Fruit fly (Drosophila melanogaster) whole organism, embryonic: ENCODE data around the gene CG10301.

Experiments
- Bgb ChIP-seq: fragments of 200-800 bp; sonication (Bioruptor generic); IDR thresholded peaks from 2 replicates; pipeline ENCODE4 v1.3.6; 2022; ENCODE audit warnings: missing biosample characterization, missing genetic modification characterization; ENCODE audit not compliant: partially characterized antibody
- CG10366 ChIP-seq: fragments of 200-800 bp; sonication (Bioruptor generic); IDR thresholded peaks from 2 replicates; pipeline ENCODE4 v1.3.6; 2022; ENCODE audit warnings: missing biosample characterization, missing genetic modification characterization
- CG11456 ChIP-seq: fragments of 200-800 bp; sonication (Bioruptor generic); IDR thresholded peaks from 3 replicates; pipeline ENCODE4 v1.3.6; 2022; ENCODE audit warnings: missing biosample characterization, missing genetic modification characterization
- CG11504 ChIP-seq: fragments of 200-800 bp; sonication (Bioruptor generic); optimal IDR thresholded peaks from 3 replicates; lab custom pipeline; 2019; ENCODE audit warnings: missing biosample characterization, mild to moderate bottlenecking, missing genetic modification characterization, moderate library complexity
- CG11696 ChIP-seq: fragments of 200-800 bp; sonication (Bioruptor generic); IDR thresholded peaks from 2 replicates; pipeline ENCODE4 v1.3.6; 2022; ENCODE audit warnings: missing biosample characterization, missing genetic modification characterization
- CG12104 ChIP-seq: fragments of 200-800 bp; sonication (Bioruptor generic); optimal IDR thresholded peaks from 3 replicates; lab custom pipeline; 2016; ENCODE audit warnings: missing biosample characterization, missing genetic modification characterization
- CG12299 ChIP-seq: fragments of 200-800 bp; sonication (Bioruptor generic); optimal IDR thresholded peaks from 2 replicates; lab custom pipeline; 2018; ENCODE audit warnings: missing biosample characterization, mild to moderate bottlenecking, missing genetic modification characterization
- CG12744 ChIP-seq: fragments of 200-800 bp; sonication (Bioruptor generic); optimal IDR thresholded peaks from 2 replicates; lab custom pipeline; 2016; ENCODE audit warnings: missing biosample characterization, missing genetic modification characterization
- CG17186 ChIP-seq: fragments of 200-800 bp; sonication (Bioruptor generic); optimal IDR thresholded peaks from 3 replicates; lab custom pipeline; 2017; ENCODE audit warnings: missing biosample characterization, missing genetic modification reagents, missing genetic modification characterization
- CG2116 ChIP-seq: fragments of 200-800 bp; sonication (Bioruptor generic); optimal IDR thresholded peaks from 3 replicates; lab custom pipeline; 2018; ENCODE audit warnings: missing biosample characterization, mild to moderate bottlenecking, missing genetic modification characterization
- CG2202 ChIP-seq: fragments of 200-800 bp; sonication (Bioruptor generic); optimal IDR thresholded peaks from 2 replicates; lab custom pipeline; 2018; ENCODE audit warnings: missing biosample characterization, mild to moderate bottlenecking, missing genetic modification characterization
- CG2712 ChIP-seq: fragments of 200-800 bp; optimal IDR thresholded peaks from 3 replicates; lab custom pipeline; 2019; ENCODE audit warnings: missing biosample characterization, mild to moderate bottlenecking, missing genetic modification characterization, moderate library complexity
- CG34422 ChIP-seq: fragments of 200-800 bp; sonication (Bioruptor generic); IDR thresholded peaks from 3 replicates; pipeline ENCODE4 v1.3.6; 2022; ENCODE audit warnings: missing biosample characterization, missing genetic modification characterization
- CG3995 ChIP-seq: fragments of 200-800 bp; sonication (Bioruptor generic); optimal IDR thresholded peaks from 3 replicates; lab custom pipeline; 2016; ENCODE audit warnings: missing biosample characterization, missing genetic modification characterization
- CG43689 ChIP-seq: fragments of 200-800 bp; sonication (Bioruptor generic); IDR thresholded peaks from 2 replicates; pipeline ENCODE4 v1.3.6; 2022; ENCODE audit warnings: missing biosample characterization, missing genetic modification characterization
- CG7357 ChIP-seq: fragments of 200-800 bp; sonication (Bioruptor generic); IDR thresholded peaks from 3 replicates; pipeline ENCODE4 v1.3.6; 2022; ENCODE audit warnings: missing biosample characterization, missing genetic modification characterization
- CG8924 ChIP-seq: fragments of 200-800 bp; optimal IDR thresholded peaks from 3 replicates; lab custom pipeline; 2019; ENCODE audit warnings: missing biosample characterization, mild to moderate bottlenecking, missing genetic modification characterization, moderate library complexity
- CG9797 ChIP-seq: fragments of 200-800 bp; sonication (Bioruptor generic); optimal IDR thresholded peaks from 3 replicates; lab custom pipeline; 2018; ENCODE audit warnings: missing biosample characterization, mild to moderate bottlenecking, missing genetic modification characterization
- CoRest ChIP-seq: fragments of 200-800 bp; sonication (Bioruptor generic); optimal IDR thresholded peaks from 3 replicates; lab custom pipeline; 2018; ENCODE audit warnings: missing biosample characterization, mild to moderate bottlenecking, missing genetic modification characterization, moderate library complexity
- H15 ChIP-seq: fragments of 200-800 bp; sonication (Bioruptor generic); IDR thresholded peaks from 3 replicates; pipeline ENCODE4 v1.3.6; 2022; ENCODE audit warnings: missing biosample characterization, missing genetic modification characterization
- HLHmδ ChIP-seq: fragments of 200-800 bp; sonication (Bioruptor generic); optimal IDR thresholded peaks from 2 replicates; lab custom pipeline; 2018; ENCODE audit warnings: missing biosample characterization, mild to moderate bottlenecking, missing genetic modification characterization, moderate library complexity
- Hand ChIP-seq: fragments of 200-800 bp; sonication (Bioruptor generic); optimal IDR thresholded peaks from 2 replicates; lab custom pipeline; 2017; ENCODE audit warnings: mild to moderate bottlenecking, missing biosample characterization, missing genetic modification reagents, missing genetic modification characterization
- Max ChIP-seq: fragments of 200-800 bp; sonication (Bioruptor generic); optimal IDR thresholded peaks from 2 replicates; lab custom pipeline; 2016; ENCODE audit warnings: missing biosample characterization, mild to moderate bottlenecking, missing genetic modification characterization
- Med ChIP-seq: fragments of 200-800 bp; sonication (Bioruptor generic); peaks from one replicate; lab custom pipeline; 2016; ENCODE audit warnings: missing biosample characterization, missing genetic modification characterization, mild to moderate bottlenecking, inconsistent platforms, moderate library complexity
- Meics ChIP-seq: fragments of 200-800 bp; sonication (Bioruptor generic); optimal IDR thresholded peaks from 2 replicates; lab custom pipeline; 2017; ENCODE audit warnings: missing biosample characterization, mild to moderate bottlenecking, missing genetic modification characterization
- NC2α ChIP-seq: fragments of 200-800 bp; sonication (Bioruptor generic); optimal IDR thresholded peaks from 2 replicates; lab custom pipeline; 2016; ENCODE audit warnings: missing biosample characterization, missing genetic modification characterization
- NC2β ChIP-seq: fragments of 200-800 bp; sonication (Bioruptor generic); optimal IDR thresholded peaks from 2 replicates; lab custom pipeline; 2016; ENCODE audit warnings: missing biosample characterization, missing genetic modification characterization
- Ravus ChIP-seq: fragments of 200-800 bp; sonication (Bioruptor generic); IDR thresholded peaks from 2 replicates; pipeline ENCODE4 v1.3.6; 2022; ENCODE audit warnings: missing biosample characterization, missing genetic modification characterization
- TFAM ChIP-seq: fragments of 200-800 bp; sonication (Bioruptor generic); optimal IDR thresholded peaks from 2 replicates; lab custom pipeline; 2017; ENCODE audit warnings: missing biosample characterization, missing genetic modification characterization, inconsistent platforms
- Xrp1 ChIP-seq: fragments of 200-800 bp; sonication (Bioruptor generic); IDR thresholded peaks from 2 replicates; pipeline ENCODE4 v1.3.6; 2022; ENCODE audit warnings: missing biosample characterization, missing genetic modification characterization
- YL-1 ChIP-seq: fragments of 200-800 bp; sonication (Bioruptor generic); optimal IDR thresholded peaks from 3 replicates; lab custom pipeline; 2017; ENCODE audit warnings: missing biosample characterization, mild to moderate bottlenecking, missing genetic modification characterization
- amos ChIP-seq: fragments of 200-800 bp; sonication (Bioruptor generic); IDR thresholded peaks from 2 replicates; pipeline ENCODE4 v1.3.6; 2022; ENCODE audit warnings: missing biosample characterization, missing genetic modification characterization; ENCODE audit not compliant: partially characterized antibody
- ato ChIP-seq: fragments of 200-800 bp; sonication (Bioruptor generic); IDR thresholded peaks from 2 replicates; pipeline ENCODE4 v1.3.6; 2022; ENCODE audit warnings: missing biosample characterization, missing genetic modification characterization; ENCODE audit not compliant: partially characterized antibody
- bbx ChIP-seq: fragments of 200-800 bp; sonication (Bioruptor generic); IDR thresholded peaks from 2 replicates; pipeline ENCODE4 v1.3.6; 2022; ENCODE audit warnings: missing biosample characterization, missing genetic modification characterization; ENCODE audit not compliant: partially characterized antibody
- dmrt11E ChIP-seq: fragments of 200-800 bp; sonication (Bioruptor generic); optimal IDR thresholded peaks from 3 replicates; lab custom pipeline; 2018; ENCODE audit warnings: missing biosample characterization, mild to moderate bottlenecking, missing genetic modification characterization, moderate library complexity
- gcm2 ChIP-seq: fragments of 200-800 bp; sonication (Bioruptor generic); optimal IDR thresholded peaks from 2 replicates; lab custom pipeline; 2016; ENCODE audit warnings: missing biosample characterization, missing genetic modification characterization
- gfzf ChIP-seq: fragments of 200-800 bp; sonication (Bioruptor generic); optimal IDR thresholded peaks from 2 replicates; lab custom pipeline; 2016; ENCODE audit warnings: missing biosample characterization, mild to moderate bottlenecking, missing genetic modification characterization, moderate library complexity
- gro ChIP-seq: fragments of 200-800 bp; sonication (Bioruptor generic); optimal IDR thresholded peaks from 2 replicates; lab custom pipeline; 2016; ENCODE audit warnings: missing biosample characterization, missing genetic modification characterization
- hbn ChIP-seq: fragments of 200-800 bp; sonication (Bioruptor generic); IDR thresholded peaks from 2 replicates; pipeline ENCODE4 v1.3.6; 2022; ENCODE audit warnings: missing biosample characterization, missing genetic modification characterization; ENCODE audit not compliant: partially characterized antibody
- ind ChIP-seq: fragments of 200-800 bp; sonication (Bioruptor generic); optimal IDR thresholded peaks from 3 replicates; lab custom pipeline; 2016; ENCODE audit warnings: missing biosample characterization, missing genetic modification characterization
- jigr1 ChIP-seq: fragments of 200-800 bp; sonication (Bioruptor generic); IDR thresholded peaks from 3 replicates; pipeline ENCODE4 v1.3.6; 2022; ENCODE audit warnings: missing biosample characterization, missing genetic modification characterization
- kay ChIP-seq: fragments of 200-800 bp; sonication (Bioruptor generic); optimal IDR thresholded peaks from 2 replicates; lab custom pipeline; 2016; ENCODE audit warnings: missing biosample characterization, missing genetic modification characterization
- maf-S ChIP-seq: fragments of 200-800 bp; sonication (Bioruptor generic); optimal IDR thresholded peaks from 2 replicates; lab custom pipeline; 2016; ENCODE audit warnings: missing biosample characterization, missing genetic modification characterization
- org-1 ChIP-seq: fragments of 200-800 bp; sonication (Bioruptor generic); optimal IDR thresholded peaks from 2 replicates; lab custom pipeline; 2017; ENCODE audit warnings: missing biosample characterization, missing genetic modification characterization
- phol ChIP-seq: fragments of 200-800 bp; sonication (Bioruptor generic); optimal IDR thresholded peaks from 3 replicates; lab custom pipeline; 2018; ENCODE audit warnings: missing biosample characterization, mild to moderate bottlenecking, missing genetic modification characterization, moderate library complexity
- pita ChIP-seq: fragments of 200-800 bp; sonication (Bioruptor generic); optimal IDR thresholded peaks from 2 replicates; lab custom pipeline; 2017; ENCODE audit warnings: missing biosample characterization, mild to moderate bottlenecking, missing genetic modification characterization
- pnt ChIP-seq: fragments of 200-800 bp; sonication (Bioruptor generic); optimal IDR thresholded peaks from 3 replicates; lab custom pipeline; 2016; ENCODE audit warnings: missing biosample characterization, missing genetic modification characterization
- schlank ChIP-seq: fragments of 200-800 bp; sonication (Bioruptor generic); optimal IDR thresholded peaks from 2 replicates; lab custom pipeline; 2018; ENCODE audit warnings: missing biosample characterization, mild to moderate bottlenecking, missing genetic modification characterization
- trh ChIP-seq: fragments of 200-800 bp; sonication (Bioruptor generic); optimal IDR thresholded peaks from 2 replicates; lab custom pipeline; 2016; ENCODE audit warnings: missing biosample characterization, missing genetic modification characterization
- zfh2 ChIP-seq: fragments of 200-800 bp; sonication (Bioruptor generic); optimal IDR thresholded peaks from 2 replicates; lab custom pipeline; 2016; ENCODE audit warnings: missing biosample characterization, missing genetic modification characterization

Gene CG10301

dm6 chr3R:23723381-23724034 is 13.6 kb downstream of the CG10301 start (continued):
- 0 out of 3 replicates have a peak, but pooled peaks have one; percentile 49 for TF ChIP-seq CG34422
- no peak for TF ChIP-seq zfh2
- no peak; the same call in 1 of the 2 replicates for TF ChIP-seq amos (GFP tag; lab: Robert Waterston, UW)
- peak; percentile 32 for TF ChIP-seq schlank
- TF ChIP-seq pnt: peak; percentile 60
- TF ChIP-seq NC2β (GFP tag; lab: Kevin White, UChicago): no peak
- TF ChIP-seq CG9797: peak; percentile 23
- no peak for TF ChIP-seq pita (GFP tag; lab: Kevin White, UChicago)
- TF ChIP-seq CG7357 (GFP tag; lab: Robert Waterston, UW): no peak
- peak; percentile 13 for TF ChIP-seq TFAM (GFP tag; lab: Kevin White, UChicago)
- no peak for TF ChIP-seq gro
- TF ChIP-seq NC2α (GFP tag; lab: Kevin White, UChicago): no peak
- peak; percentile 10 for TF ChIP-seq CG2202 (tag; lab: Kevin White, UChicago)
- TF ChIP-seq Bgb (GFP tag; lab: Robert Waterston, UW): peak; percentile 49; the same call in 1 of the 2 replicates
- TF ChIP-seq jigr1 (GFP tag; lab: Robert Waterston, UW): 0 out of 3 replicates have a peak, but pooled peaks have one; percentile 12
- TF ChIP-seq trh (GFP tag; lab: Kevin White, UChicago): peak; percentile 76
- no peak for TF ChIP-seq phol (tag; lab: Kevin White, UChicago)
- TF ChIP-seq Med (GFP tag; lab: Kevin White, UChicago): peak; percentile 97
- no peak for TF ChIP-seq CG3995 (GFP tag; lab: Kevin White, UChicago)
- no peak for TF ChIP-seq Hand (GFP tag; lab: Kevin White, UChicago)
- peak; percentile 90 for TF ChIP-seq Xrp1
- TF ChIP-seq CG2712: peak; percentile 48
- TF ChIP-seq gfzf (GFP tag; lab: Kevin White, UChicago): no peak
- TF ChIP-seq dmrt11E (tag; lab: Kevin White, UChicago): no peak
- TF ChIP-seq YL-1 (GFP tag; lab: Kevin White, UChicago): no peak
- no peak for TF ChIP-seq maf-S (GFP tag; lab: Kevin White, UChicago)
- TF ChIP-seq org-1 (GFP tag; lab: Kevin White, UChicago): peak; percentile 46
- TF ChIP-seq Ravus: no peak
- TF ChIP-seq CG11504: peak; percentile 73
- TF ChIP-seq CG10366 (GFP tag; lab: Robert Waterston, UW): no peak
- TF ChIP-seq ato (GFP tag; lab: Robert Waterston, UW): no peak
- TF ChIP-seq CG43689 (GFP tag; lab: Robert Waterston, UW): no peak
- TF ChIP-seq bbx (GFP tag; lab: Robert Waterston, UW): no peak
- TF ChIP-seq CG11696 (GFP tag; lab: Robert Waterston, UW): peak; percentile 56
- no peak for TF ChIP-seq hbn (GFP tag; lab: Robert Waterston, UW)
- TF ChIP-seq ind: peak; percentile 18
- peak; percentile 52; the same call in 1 of the 3 replicates for TF ChIP-seq H15 (GFP tag; lab: Robert Waterston, UW)
- peak; percentile 41 for TF ChIP-seq kay (GFP tag; lab: Kevin White, UChicago)
- no peak for TF ChIP-seq CG12744 (GFP tag; lab: Kevin White, UChicago)
- no peak for TF ChIP-seq CG2116
- TF ChIP-seq Meics (GFP tag; lab: Kevin White, UChicago): peak; percentile 68
- peak; percentile 36 for TF ChIP-seq HLHmδ (GFP tag; lab: Kevin White, UChicago)
- peak; percentile 10 for TF ChIP-seq Max
- no peak for TF ChIP-seq CG17186 (GFP tag; lab: Kevin White, UChicago)
- peak; percentile 39 for TF ChIP-seq CG8924
- TF ChIP-seq CoRest (tag; lab: Kevin White, UChicago): no peak
- TF ChIP-seq CG12104 (GFP tag; lab: Kevin White, UChicago): peak; percentile 79
- peak; percentile 51 for TF ChIP-seq CG12299 (tag; lab: Kevin White, UChicago)
- no peak for TF ChIP-seq gcm2 (GFP tag; lab: Kevin White, UChicago)
- 0 out of 3 replicates have a peak, but pooled peaks have one; percentile 59 for TF ChIP-seq CG11456 (GFP tag; lab: Robert Waterston, UW)
